Worm (Caenorhabditis elegans): ENCODE results near the gene pkd-2.

ce11 chrIV:15252157-15252556 is 17.4 kb upstream of the pkd-2 start, which contains the start of gene srj-42:
- TF ChIP-seq ama-1 (optimal IDR thresholded peaks at IDR 0.05) (no peak), pes-1 (GFP tag; IDR thresholded peaks at IDR 0.05) (no peak)

Data from whole organism, early embryonic.